Fruit fly (Drosophila melanogaster): ENCODE data around the gene Gprk2.

- TF ChIP-seq Hr39 (GFP tag; optimal IDR thresholded peaks at IDR 0.05) (no peak), Sox14 (GFP tag; optimal IDR thresholded peaks at IDR 0.05) (no peak), fd59A (GFP tag; optimal IDR thresholded peaks at IDR 0.05) (no peak), CG8632 (GFP tag; optimal IDR thresholded peaks at IDR 0.05) (no peak), vri (GFP tag; optimal IDR thresholded peaks at IDR 0.05) (no peak), OdsH (GFP tag; optimal IDR thresholded peaks at IDR 0.05) (no peak), CG6276 (GFP tag; optimal IDR thresholded peaks at IDR 0.05) (no peak)
Observed at dm6 chr3R:31499114-31499513, 94.1 kb downstream of the Gprk2 start, which contains the start of gene mey.

Measured in whole organism, prepupa.